Worm (Caenorhabditis elegans) whole organism, L4/young adult: ENCODE results near the gene C34F11.1.

Experiments
- W03F9.2 ChIP-seq: fragments of 150-350 bp; optimal IDR thresholded peaks from 2 replicates; lab custom pipeline; 2014; ENCODE audit warnings: missing biosample characterization, missing genetic modification characterization
- dao-5 ChIP-seq: sonication (generic microtip); optimal IDR thresholded peaks from 2 replicates; lab custom pipeline; 2016; ENCODE audit warnings: missing genotype, missing genetic modification characterization, moderate library complexity, missing compliant biosample characterization
- him-1 ChIP-seq: sonication (generic microtip); optimal IDR thresholded peaks from 2 replicates; lab custom pipeline; 2016; ENCODE audit warnings: missing genotype, missing genetic modification reagents, missing genetic modification characterization, missing compliant biosample characterization

ce11 chrII:5199497-5199896 lies 13.3 kb upstream of the C34F11.1 start, which contains the start of gene msp-50:
- TF ChIP-seq dao-5 (tag; lab: Kevin White, UChicago) (no peak), W03F9.2 (tag; lab: Kevin White, UChicago) (no peak), him-1 (no peak)
